Worm (Caenorhabditis elegans) whole organism, young adult: ENCODE results near the gene rip-1.

Experiments
- T07F8.4 ChIP-seq: sonication (generic microtip); optimal IDR thresholded peaks from 2 replicates; lab custom pipeline; 2016; ENCODE audit warnings: mild to moderate bottlenecking, missing genetic modification characterization, moderate library complexity, missing compliant biosample characterization
- attf-3 ChIP-seq: fragments of 200-800 bp; sonication (Bioruptor generic); conservative IDR thresholded peaks from 2 replicates; pipeline ENCODE4 v1.3.6; 2022; ENCODE audit warnings: missing genetic modification reagents, missing genetic modification characterization, missing compliant biosample characterization
- ceh-27 ChIP-seq: fragments of 200-800 bp; sonication (Bioruptor generic); optimal IDR thresholded peaks from 2 replicates; lab custom pipeline; 2018; ENCODE audit warnings: mild to moderate bottlenecking, missing genetic modification characterization, moderate library complexity, missing compliant biosample characterization
- ceh-79 ChIP-seq: sonication (generic microtip); optimal IDR thresholded peaks from 2 replicates; lab custom pipeline; 2017; ENCODE audit warnings: mild to moderate bottlenecking, missing genetic modification characterization, missing compliant biosample characterization
- chd-7 ChIP-seq: sonication (generic microtip); optimal IDR thresholded peaks from 2 replicates; lab custom pipeline; 2016; ENCODE audit warnings: mild to moderate bottlenecking, missing genetic modification characterization, moderate library complexity, missing compliant biosample characterization
- gei-17 ChIP-seq: fragments of 200-800 bp; sonication (Bioruptor generic); optimal IDR thresholded peaks from 2 replicates; lab custom pipeline; 2018; ENCODE audit warnings: mild to moderate bottlenecking, missing genetic modification characterization, missing compliant biosample characterization
- hsf-1 ChIP-seq: fragments of 200-800 bp; sonication (Bioruptor generic); IDR thresholded peaks from 2 replicates; pipeline ENCODE4 v1.3.6; 2022; ENCODE audit warnings: missing genetic modification reagents, missing genetic modification characterization, missing compliant biosample characterization
- lin-40 ChIP-seq: sonication (generic microtip); optimal IDR thresholded peaks from 2 replicates; lab custom pipeline; 2016; ENCODE audit warnings: missing genetic modification characterization, mild to moderate bottlenecking, missing compliant biosample characterization, missing genotype, missing genetic modification reagents
- nfya-1 ChIP-seq: sonication (generic microtip); optimal IDR thresholded peaks from 2 replicates; lab custom pipeline; 2017; ENCODE audit warnings: antibody characterized with exemption, missing compliant biosample characterization, missing genetic modification characterization, borderline replicate concordance; ENCODE audit not compliant: insufficient read depth
- nhr-120 ChIP-seq: fragments of 200-800 bp; sonication (Bioruptor generic); IDR thresholded peaks from 2 replicates; pipeline ENCODE4 v1.3.6; 2022; ENCODE audit warnings: missing genetic modification characterization, missing compliant biosample characterization
- pha-4 ChIP-seq: fragments of 150-350 bp; sonication (generic microtip); optimal IDR thresholded peaks from 2 replicates; lab custom pipeline; 2014; ENCODE audit warnings: missing biosample characterization, missing genetic modification reagents, missing genetic modification characterization
- rec-8 ChIP-seq, 2 experiments: sonication (generic microtip); optimal IDR thresholded peaks; 2 replicates each; lab custom pipeline; 2016; ENCODE audit warnings: mild to moderate bottlenecking in 2 of 2, missing genetic modification characterization in 2 of 2, missing genetic modification reagents in 2 of 2, missing genotype in 2 of 2, missing biosample characterization in 1 of 2, missing compliant biosample characterization in 1 of 2, moderate library complexity in 1 of 2
- somi-1 ChIP-seq: fragments of 200-800 bp; sonication (Bioruptor generic); optimal IDR thresholded peaks from 2 replicates; lab custom pipeline; 2018; ENCODE audit warnings: mild to moderate bottlenecking, missing genetic modification characterization, missing compliant biosample characterization
- xnd-1 ChIP-seq: sonication (generic microtip); optimal IDR thresholded peaks from 2 replicates; lab custom pipeline; 2016; ENCODE audit warnings: missing genotype, missing genetic modification reagents, missing genetic modification characterization, missing compliant biosample characterization

ce11 chrIII:10254583-10254982 is 4.0 kb downstream of the rip-1 start, which contains the start of gene R01H10.4:
- no peak for TF ChIP-seq xnd-1 (tag; lab: Kevin White, UChicago)
- TF ChIP-seq lin-40 (tag; lab: Kevin White, UChicago): no peak
- no peak for TF ChIP-seq rec-8 (tag; optimal IDR thresholded peaks at IDR 0.05; lab: Kevin White, UChicago)
- no peak for TF ChIP-seq hsf-1 (GFP tag; lab: Robert Waterston, UW)
- no peak for TF ChIP-seq nfya-1 (tag; lab: Kevin White, UChicago)
- no peak for TF ChIP-seq pha-4 (tag; lab: Kevin White, UChicago)
- no peak for TF ChIP-seq gei-17 (GFP tag; lab: Kevin White, UChicago)
- TF ChIP-seq ceh-79 (tag; lab: Kevin White, UChicago): no peak
- no peak for TF ChIP-seq somi-1 (GFP tag; lab: Kevin White, UChicago)
- no peak for TF ChIP-seq attf-3 (GFP tag; lab: Robert Waterston, UW)
- TF ChIP-seq ceh-27 (GFP tag; lab: Kevin White, UChicago): no peak
- TF ChIP-seq nhr-120 (GFP tag; lab: Robert Waterston, UW): no peak
- no peak for TF ChIP-seq chd-7 (tag; lab: Kevin White, UChicago)
- no peak for TF ChIP-seq T07F8.4
